Fruit fly (Drosophila melanogaster) whole organism, wandering third instar larva: Measurements from ENCODE around the gene xit.
A peak's percentile ranks its signal among the peaks of the same experiment; 100 is the strongest.

Experiments
- Abd-B ChIP-seq: fragments of >200 bp; optimal IDR thresholded peaks from 2 replicates; lab custom pipeline; 2017; ENCODE audit warnings: missing biosample characterization, missing genetic modification characterization
- CG32264 ChIP-seq: fragments of 200-800 bp; sonication (Bioruptor generic); optimal IDR thresholded peaks from 2 replicates; lab custom pipeline; 2016; ENCODE audit warnings: missing biosample characterization, missing genetic modification characterization
- CG9705 ChIP-seq: fragments of 200-800 bp; sonication (Bioruptor generic); optimal IDR thresholded peaks from 2 replicates; lab custom pipeline; 2018; ENCODE audit warnings: missing biosample characterization, mild to moderate bottlenecking, missing genetic modification characterization
- CrebA ChIP-seq: fragments of 200-800 bp; sonication (Bioruptor generic); optimal IDR thresholded peaks from 2 replicates; lab custom pipeline; 2016; ENCODE audit warnings: missing biosample characterization, mild to moderate bottlenecking, missing genetic modification characterization, borderline replicate concordance
- Dfd ChIP-seq: fragments of >200 bp; optimal IDR thresholded peaks from 2 replicates; lab custom pipeline; 2017; ENCODE audit warnings: missing biosample characterization, missing genetic modification characterization
- Dif ChIP-seq: fragments of 200-275, 200-300 bp; sonication (Bioruptor generic); optimal IDR thresholded peaks from 2 replicates; lab custom pipeline; 2018; ENCODE audit warnings: missing biosample characterization, missing genetic modification characterization; ENCODE audit not compliant: partially characterized antibody
- GATAd ChIP-seq: sonication (Bioruptor generic); optimal IDR thresholded peaks from 2 replicates; lab custom pipeline; 2016; ENCODE audit warnings: missing biosample characterization, missing genetic modification characterization
- HLH106 ChIP-seq: fragments of 200-800 bp; optimal IDR thresholded peaks from 3 replicates; lab custom pipeline; 2019; ENCODE audit warnings: missing biosample characterization, mild to moderate bottlenecking, missing genetic modification characterization, moderate library complexity
- Hnf4 ChIP-seq: fragments of 200-800 bp; sonication (Bioruptor generic); optimal IDR thresholded peaks from 2 replicates; lab custom pipeline; 2016; ENCODE audit warnings: missing biosample characterization, mild to moderate bottlenecking, missing genetic modification characterization
- Hr78 ChIP-seq: fragments of >200 bp; optimal IDR thresholded peaks from 2 replicates; lab custom pipeline; 2017; ENCODE audit warnings: missing biosample characterization, missing genetic modification characterization
- Hr83 ChIP-seq: fragments of 200-300 bp; sonication (Bioruptor generic); optimal IDR thresholded peaks from 2 replicates; lab custom pipeline; 2016; ENCODE audit warnings: missing biosample characterization, mild to moderate bottlenecking, missing genetic modification characterization, moderate library complexity; ENCODE audit not compliant: poor library complexity, severe bottlenecking
- Jra ChIP-seq: sonication (Bioruptor generic); optimal IDR thresholded peaks from 2 replicates; lab custom pipeline; 2016; ENCODE audit warnings: missing biosample characterization, missing genetic modification characterization
- Mio ChIP-seq: sonication (Bioruptor generic); optimal IDR thresholded peaks from 2 replicates; lab custom pipeline; 2016; ENCODE audit warnings: missing biosample characterization, missing genetic modification characterization
- Myc ChIP-seq: fragments of >200 bp; optimal IDR thresholded peaks from 2 replicates; lab custom pipeline; 2017
- N ChIP-seq: fragments of >200 bp; optimal IDR thresholded peaks from 2 replicates; lab custom pipeline; 2018; ENCODE audit warnings: missing biosample characterization, missing external identifiers, missing genetic modification characterization
- OdsH ChIP-seq: fragments of 200-800 bp; sonication (Bioruptor generic); optimal IDR thresholded peaks from 2 replicates; lab custom pipeline; 2016; ENCODE audit warnings: missing biosample characterization, mild to moderate bottlenecking, missing genetic modification characterization
- Rel ChIP-seq, 2 experiments: fragments of 200-800 bp; sonication (Bioruptor generic) in 1 of 2; optimal IDR thresholded peaks; 2 replicates in 1 of 2; 3 replicates in 1 of 2; lab custom pipeline; 2016 to 2019; ENCODE audit warnings: mild to moderate bottlenecking in 2 of 2, missing biosample characterization in 2 of 2, missing genetic modification characterization in 2 of 2, moderate library complexity in 1 of 2
- Sp1 ChIP-seq: fragments of 200-800 bp; sonication (Bioruptor generic); optimal IDR thresholded peaks from 3 replicates; lab custom pipeline; 2019; ENCODE audit warnings: missing biosample characterization, mild to moderate bottlenecking, missing genetic modification characterization, moderate library complexity
- Vsx2 ChIP-seq: fragments of 200-300, 225-300 bp; sonication (Bioruptor generic); optimal IDR thresholded peaks from 2 replicates; lab custom pipeline; 2018; ENCODE audit warnings: missing biosample characterization, missing genetic modification characterization; ENCODE audit not compliant: partially characterized antibody
- br ChIP-seq: fragments of 200-800 bp; sonication (Bioruptor generic); optimal IDR thresholded peaks from 2 replicates; lab custom pipeline; 2016; ENCODE audit warnings: missing biosample characterization, missing genetic modification characterization
- brk ChIP-seq: fragments of 200-800 bp; sonication (Bioruptor generic); optimal IDR thresholded peaks from 2 replicates; lab custom pipeline; 2016; ENCODE audit warnings: missing biosample characterization, mild to moderate bottlenecking, missing genetic modification characterization
- dl ChIP-seq, 2 experiments: fragments of 175-275, 200-275 bp in 1 of 2; fragments of 200-275 bp in 1 of 2; sonication (Bioruptor generic); optimal IDR thresholded peaks; lab custom pipeline; 2018; ENCODE audit warnings: mild to moderate bottlenecking in 2 of 2, missing biosample characterization in 2 of 2, missing genetic modification characterization in 2 of 2, moderate library complexity in 2 of 2; ENCODE audit not compliant: partially characterized antibody in 2 of 2, insufficient read depth in 1 of 2
- dmrt93B ChIP-seq: fragments of 200-800 bp; sonication (Bioruptor generic); optimal IDR thresholded peaks from 2 replicates; lab custom pipeline; 2018; ENCODE audit warnings: missing biosample characterization, mild to moderate bottlenecking, missing genetic modification characterization
- dsf ChIP-seq: sonication (Bioruptor generic); optimal IDR thresholded peaks from 2 replicates; lab custom pipeline; 2016; ENCODE audit warnings: missing biosample characterization, missing genetic modification characterization, borderline replicate concordance
- ey ChIP-seq: fragments of 200-800 bp; sonication (Bioruptor generic); optimal IDR thresholded peaks from 2 replicates; lab custom pipeline; 2016; ENCODE audit warnings: missing biosample characterization, missing genetic modification characterization
- foxo ChIP-seq, 2 experiments: fragments of 200-800 bp; sonication (Bioruptor generic); optimal IDR thresholded peaks; 2 replicates in 1 of 2; 3 replicates in 1 of 2; lab custom pipeline; 2016 to 2017; ENCODE audit warnings: missing biosample characterization in 2 of 2, missing genetic modification characterization in 2 of 2
- fru ChIP-seq: fragments of 200-800 bp; sonication (Bioruptor generic); optimal IDR thresholded peaks from 3 replicates; lab custom pipeline; 2016; ENCODE audit warnings: missing biosample characterization, mild to moderate bottlenecking, missing genetic modification characterization
- h ChIP-seq: fragments of 200-800 bp; sonication (Bioruptor generic); optimal IDR thresholded peaks from 3 replicates; lab custom pipeline; 2016; ENCODE audit warnings: missing biosample characterization, mild to moderate bottlenecking, missing genetic modification characterization
- jim ChIP-seq: fragments of 175-275, 200-325 bp; sonication (Bioruptor generic); optimal IDR thresholded peaks from 2 replicates; lab custom pipeline; 2016; ENCODE audit warnings: missing biosample characterization, mild to moderate bottlenecking, missing genetic modification characterization
- lola ChIP-seq: fragments of >200 bp; optimal IDR thresholded peaks from 2 replicates; lab custom pipeline; 2017; ENCODE audit warnings: missing biosample characterization, missing genetic modification characterization
- pan ChIP-seq: fragments of >200 bp; optimal IDR thresholded peaks from 2 replicates; lab custom pipeline; 2017
- psq ChIP-seq: fragments of 200-800 bp; sonication (Bioruptor generic); optimal IDR thresholded peaks from 3 replicates; lab custom pipeline; 2017; ENCODE audit warnings: missing biosample characterization, mild to moderate bottlenecking, missing genetic modification characterization, moderate library complexity
- rgr ChIP-seq: fragments of 200-800 bp; sonication (Bioruptor generic); optimal IDR thresholded peaks from 3 replicates; lab custom pipeline; 2016; ENCODE audit warnings: missing biosample characterization, mild to moderate bottlenecking, missing genetic modification characterization
- sage ChIP-seq: fragments of 200-800 bp; sonication (Bioruptor generic); optimal IDR thresholded peaks from 2 replicates; lab custom pipeline; 2016; ENCODE audit warnings: missing biosample characterization, mild to moderate bottlenecking, missing genetic modification characterization
- sv ChIP-seq: fragments of 200-800 bp; sonication (Bioruptor generic); optimal IDR thresholded peaks from 3 replicates; lab custom pipeline; 2016; ENCODE audit warnings: missing biosample characterization, missing genetic modification characterization
- tai ChIP-seq: sonication (Bioruptor generic); optimal IDR thresholded peaks from 2 replicates; lab custom pipeline; 2016; ENCODE audit warnings: missing biosample characterization, missing genetic modification characterization
- usp ChIP-seq: fragments of >200 bp; optimal IDR thresholded peaks from 2 replicates; lab custom pipeline; 2017; ENCODE audit warnings: missing biosample characterization, missing genetic modification characterization
- woc ChIP-seq: sonication (Bioruptor generic); optimal IDR thresholded peaks from 2 replicates; lab custom pipeline; 2016; ENCODE audit warnings: missing biosample characterization, mild to moderate bottlenecking, missing genetic modification characterization

The xit gene

DNA sequence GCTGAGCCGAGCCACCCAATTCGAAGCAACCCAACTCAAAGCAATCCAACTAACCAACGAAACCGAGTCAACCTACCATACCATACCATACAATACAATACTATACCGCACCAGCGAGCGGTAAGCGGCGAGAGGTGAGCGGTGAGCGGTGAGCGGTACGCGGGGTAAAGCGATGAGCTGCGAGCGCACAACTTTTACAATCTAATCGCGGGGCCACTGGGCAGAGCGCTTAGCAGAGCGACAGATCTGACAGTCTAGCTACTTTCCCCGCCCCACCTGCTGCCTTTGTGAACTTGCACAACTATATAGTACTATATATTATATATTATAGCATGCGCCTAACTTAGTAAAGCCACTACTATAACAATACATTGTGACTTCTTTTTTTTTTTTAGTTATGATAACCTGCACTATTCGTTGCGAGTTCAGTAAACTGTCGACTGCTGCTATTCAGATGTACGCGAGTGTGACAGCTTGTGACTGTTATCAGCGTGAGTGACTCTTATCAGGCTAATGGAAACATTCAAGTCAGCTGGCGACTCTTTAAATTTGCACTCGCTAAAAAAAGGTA lies 20.0 kb upstream of the xit start (continued):
- no peak for TF ChIP-seq pan (lab: Kevin White, UChicago)
- TF ChIP-seq CG9705 (GFP tag; lab: Kevin White, UChicago): no peak
- TF ChIP-seq CrebA: no peak
- TF ChIP-seq sage: no peak
- TF ChIP-seq Hr83 (GFP tag; lab: Kevin White, UChicago): no peak
- peak; percentile 27 for TF ChIP-seq ey (GFP tag; lab: Kevin White, UChicago)
- TF ChIP-seq GATAd: no peak
- peak; percentile 50 for TF ChIP-seq fru (GFP tag; lab: Kevin White, UChicago)
- TF ChIP-seq, all 38 proteins: peak for 15

DNA sequence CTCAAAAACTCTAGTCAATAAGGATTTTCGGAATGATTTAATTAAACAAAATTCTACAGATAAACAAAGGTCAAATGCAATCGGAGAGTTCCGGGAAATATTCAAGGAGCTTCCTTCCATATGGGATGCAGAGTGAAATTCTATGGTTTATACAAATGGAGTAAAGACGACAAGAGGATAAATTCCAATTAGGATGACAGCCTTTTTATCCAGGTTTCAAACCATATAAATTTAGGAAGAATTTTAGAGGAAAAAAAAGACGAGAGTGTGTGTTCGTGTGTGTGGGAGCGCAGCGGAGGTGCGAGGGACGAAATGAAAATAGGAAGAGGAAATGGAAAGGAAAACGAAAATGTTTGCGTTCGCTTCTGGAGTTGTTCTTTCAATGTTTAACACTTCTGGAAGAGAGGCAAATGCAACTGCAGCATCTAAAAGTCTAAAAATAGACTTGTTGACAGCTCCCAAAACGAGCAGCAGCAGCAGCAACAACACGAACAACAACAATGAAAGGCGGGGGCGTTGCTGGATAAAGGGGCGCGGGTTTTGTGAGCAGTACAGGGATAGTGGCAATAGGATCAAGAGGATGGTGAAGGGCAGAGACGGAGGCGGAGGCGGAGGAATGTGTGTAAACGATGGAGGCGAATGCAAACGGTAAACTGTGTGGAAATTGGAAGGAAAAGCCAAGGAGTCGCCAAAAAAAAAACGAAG lies 18.3 kb upstream of the xit start:
- TF ChIP-seq dl (GFP tag; optimal IDR thresholded peaks at IDR 0.05; lab: Kevin White, UChicago; ENCODE audit: insufficient read depth in 1 of 2, partially characterized antibody in 2 of 2) (no peak), CrebA (no peak), fru (GFP tag; lab: Kevin White, UChicago) (no peak), Jra (GFP tag; lab: Kevin White, UChicago) (no peak), pan (lab: Kevin White, UChicago) (no peak), usp (GFP tag; lab: Kevin White, UChicago) (no peak), Vsx2 (GFP tag; lab: Kevin White, UChicago) (no peak), rgr (GFP tag; lab: Kevin White, UChicago) (no peak), ey (GFP tag; lab: Kevin White, UChicago) (no peak), HLH106 (tag; lab: Kevin White, UChicago) (no peak), Dfd (GFP tag; lab: Kevin White, UChicago) (no peak), tai (GFP tag; lab: Kevin White, UChicago) (no peak), Hr78 (GFP tag; lab: Kevin White, UChicago) (no peak), Myc (lab: Kevin White, UChicago) (no peak), h (GFP tag; lab: Kevin White, UChicago) (no peak), sv (no peak), CG9705 (GFP tag; lab: Kevin White, UChicago) (no peak), lola (GFP tag; lab: Kevin White, UChicago) (no peak), CG32264 (GFP tag; lab: Kevin White, UChicago) (no peak)
- TF ChIP-seq, all 38 proteins: peak for 0

DNA sequence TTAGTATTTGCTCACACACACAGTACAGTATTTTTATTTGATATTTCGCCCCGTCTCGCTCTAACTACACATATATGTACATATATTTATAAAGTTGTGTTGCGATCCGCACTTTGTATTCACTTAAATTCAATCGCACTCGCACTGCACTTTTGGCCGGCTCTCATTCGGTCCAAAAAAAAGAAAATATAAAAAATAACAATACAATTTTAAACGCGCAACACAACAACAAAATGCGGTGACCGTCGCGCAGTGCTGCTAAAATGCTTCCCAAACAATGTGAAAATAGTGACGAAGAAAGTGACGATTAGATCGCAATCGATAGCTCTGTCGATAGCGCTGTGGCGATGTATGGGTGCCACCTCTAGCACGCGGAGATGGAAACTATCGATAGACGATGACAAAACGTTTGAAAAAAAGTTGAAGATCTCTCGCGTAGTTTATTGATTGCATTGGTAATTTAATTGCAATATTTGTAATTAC lies 17.5 kb upstream of the xit start, which contains the start of the genes C3G and pod1:
Gene C3G, minus strand, starts transcription at position 282 of the 483 bp plus-strand sequence.
Gene pod1, plus strand, starts transcription at position 373 of the 483 bp plus-strand sequence.
- TF ChIP-seq br (peak; percentile 46), brk (peak; percentile 55), dsf (GFP tag; lab: Kevin White, UChicago) (peak; percentile 59), CrebA (no peak), sv (peak; percentile 32), Mio (GFP tag; lab: Kevin White, UChicago) (no peak), GATAd (no peak), Myc (lab: Kevin White, UChicago) (no peak), N (GFP tag; lab: Kevin White, UChicago) (peak; percentile 57), lola (GFP tag; lab: Kevin White, UChicago) (no peak), rgr (GFP tag; lab: Kevin White, UChicago) (peak; percentile 13), Jra (GFP tag; lab: Kevin White, UChicago) (peak; percentile 72), jim (no peak), Abd-B (GFP tag; lab: Kevin White, UChicago) (no peak), HLH106 (tag; lab: Kevin White, UChicago) (no peak), Dfd (GFP tag; lab: Kevin White, UChicago) (no peak), Hr83 (GFP tag; lab: Kevin White, UChicago) (peak; percentile 79), foxo (GFP tag; optimal IDR thresholded peaks at IDR 0.05; lab: Kevin White, UChicago) (peak in 1 of 2 experiments; percentile 57), Dif (GFP tag; lab: Kevin White, UChicago) (no peak), sage (peak; percentile 29), fru (GFP tag; lab: Kevin White, UChicago) (peak; percentile 44), ey (GFP tag; lab: Kevin White, UChicago) (peak; percentile 2), dmrt93B (no peak), woc (GFP tag; lab: Kevin White, UChicago) (peak; percentile 11), Vsx2 (GFP tag; lab: Kevin White, UChicago) (no peak), OdsH (no peak), psq (GFP tag; lab: Kevin White, UChicago) (no peak), usp (GFP tag; lab: Kevin White, UChicago) (no peak), Hr78 (GFP tag; lab: Kevin White, UChicago) (no peak), dl (GFP tag; optimal IDR thresholded peaks at IDR 0.05; lab: Kevin White, UChicago; ENCODE audit: insufficient read depth in 1 of 2, partially characterized antibody in 2 of 2) (no peak), CG9705 (GFP tag; lab: Kevin White, UChicago) (peak; percentile 3), Rel (GFP tag; optimal IDR thresholded peaks at IDR 0.05; lab: Kevin White, UChicago) (peak; percentile 42), Rel (tag; optimal IDR thresholded peaks at IDR 0.05; lab: Kevin White, UChicago) (peak; percentile 36), tai (GFP tag; lab: Kevin White, UChicago) (no peak), h (GFP tag; lab: Kevin White, UChicago) (peak; percentile 62), CG32264 (GFP tag; lab: Kevin White, UChicago) (no peak), pan (lab: Kevin White, UChicago) (no peak), Hnf4 (GFP tag; lab: Kevin White, UChicago) (peak; percentile 71), Sp1 (peak; percentile 11)
- TF ChIP-seq, all 38 proteins: peak for 18
